Worm (Caenorhabditis elegans) whole organism, young adult: ENCODE data around the gene C14A4.13.

ENCODE experiments used
- D2030.7 ChIP-seq: fragments of 200-800 bp; sonication (Bioruptor generic); IDR thresholded peaks from 2 replicates; pipeline ENCODE4 v1.3.6; 2022; ENCODE audit warnings: missing genetic modification reagents, missing genetic modification characterization, missing compliant biosample characterization
- F33H1.4 ChIP-seq: fragments of 200-800 bp; sonication (Bioruptor generic); IDR thresholded peaks from 2 replicates; pipeline ENCODE4 v1.3.6; 2022; ENCODE audit warnings: missing genetic modification reagents, missing genetic modification characterization, missing compliant biosample characterization
- F52B5.7 ChIP-seq: sonication (generic microtip); optimal IDR thresholded peaks from 2 replicates; lab custom pipeline; 2016; ENCODE audit warnings: mild to moderate bottlenecking, missing genetic modification characterization, missing compliant biosample characterization
- F57C9.4 ChIP-seq: sonication (generic microtip); optimal IDR thresholded peaks from 2 replicates; lab custom pipeline; 2017; ENCODE audit warnings: mild to moderate bottlenecking, missing genetic modification characterization, missing compliant biosample characterization
- T26A5.8 ChIP-seq: sonication (generic microtip); optimal IDR thresholded peaks from 2 replicates; lab custom pipeline; 2016; ENCODE audit warnings: missing genetic modification characterization, missing compliant biosample characterization
- Y53F4B.3 ChIP-seq: fragments of 200-800 bp; sonication (Bioruptor generic); IDR thresholded peaks from 2 replicates; pipeline ENCODE4 v1.3.6; 2022; ENCODE audit warnings: missing genetic modification reagents, missing genetic modification characterization, missing compliant biosample characterization
- ZK185.1 ChIP-seq: sonication (generic microtip); optimal IDR thresholded peaks from 2 replicates; lab custom pipeline; 2016; ENCODE audit warnings: mild to moderate bottlenecking, missing genetic modification characterization, missing compliant biosample characterization; ENCODE audit not compliant: poor library complexity, severe bottlenecking
- attf-3 ChIP-seq: fragments of 200-800 bp; sonication (Bioruptor generic); conservative IDR thresholded peaks from 2 replicates; pipeline ENCODE4 v1.3.6; 2022; ENCODE audit warnings: missing genetic modification reagents, missing genetic modification characterization, missing compliant biosample characterization
- ceh-27 ChIP-seq: fragments of 200-800 bp; sonication (Bioruptor generic); optimal IDR thresholded peaks from 2 replicates; lab custom pipeline; 2018; ENCODE audit warnings: mild to moderate bottlenecking, missing genetic modification characterization, moderate library complexity, missing compliant biosample characterization
- ceh-91 ChIP-seq: fragments of 200-800 bp; sonication (Bioruptor generic); IDR thresholded peaks from 2 replicates; pipeline ENCODE4 v1.3.6; 2022; ENCODE audit warnings: missing genetic modification reagents, missing genetic modification characterization, missing compliant biosample characterization
- dox-1 ChIP-seq: fragments of 200-800 bp; sonication (Bioruptor generic); IDR thresholded peaks from 2 replicates; pipeline ENCODE4 v1.3.6; 2022; ENCODE audit warnings: missing genetic modification reagents, missing genetic modification characterization, missing compliant biosample characterization
- dpl-1 ChIP-seq: fragments of 150-350 bp; optimal IDR thresholded peaks from 2 replicates; lab custom pipeline; 2014; ENCODE audit warnings: missing biosample characterization, missing genetic modification reagents, missing genetic modification characterization
- efl-1 ChIP-seq: fragments of 150-350 bp; optimal IDR thresholded peaks from 2 replicates; lab custom pipeline; 2014; ENCODE audit warnings: missing biosample characterization, missing genetic modification reagents, missing genetic modification characterization
- egl-18 ChIP-seq: fragments of 200-800 bp; sonication (Bioruptor generic); IDR thresholded peaks from 2 replicates; pipeline ENCODE4 v1.3.6; 2022; ENCODE audit warnings: missing genetic modification reagents, missing genetic modification characterization, missing compliant biosample characterization
- gei-17 ChIP-seq: fragments of 200-800 bp; sonication (Bioruptor generic); optimal IDR thresholded peaks from 2 replicates; lab custom pipeline; 2018; ENCODE audit warnings: mild to moderate bottlenecking, missing genetic modification characterization, missing compliant biosample characterization
- let-526 ChIP-seq: fragments of 200-800 bp; sonication (Bioruptor generic); IDR thresholded peaks from 2 replicates; pipeline ENCODE4 v1.3.6; 2022; ENCODE audit warnings: missing genetic modification reagents, missing genetic modification characterization, missing compliant biosample characterization
- let-607 ChIP-seq, 2 experiments: fragments of 200-800 bp in 1 of 2; sonication (Bioruptor generic) in 1 of 2; sonication (generic microtip) in 1 of 2; optimal IDR thresholded peaks; 2 replicates each; lab custom pipeline; 2016 to 2018; ENCODE audit warnings: mild to moderate bottlenecking in 2 of 2, missing compliant biosample characterization in 2 of 2, missing genetic modification characterization in 2 of 2, moderate library complexity in 2 of 2, missing genotype in 1 of 2
- lin-40 ChIP-seq: sonication (generic microtip); optimal IDR thresholded peaks from 2 replicates; lab custom pipeline; 2016; ENCODE audit warnings: missing genetic modification characterization, mild to moderate bottlenecking, missing compliant biosample characterization, missing genotype, missing genetic modification reagents
- lsl-1 ChIP-seq: fragments of 200-800 bp; sonication (Bioruptor generic); optimal IDR thresholded peaks from 2 replicates; lab custom pipeline; 2018; ENCODE audit warnings: mild to moderate bottlenecking, missing genetic modification characterization, moderate library complexity, missing compliant biosample characterization
- madf-6 ChIP-seq: fragments of 200-800 bp; sonication (Bioruptor generic); IDR thresholded peaks from 2 replicates; pipeline ENCODE4 v1.3.6; 2022; ENCODE audit warnings: missing genetic modification reagents, missing genetic modification characterization, missing compliant biosample characterization
- madf-8 ChIP-seq: fragments of 200-800 bp; sonication (Bioruptor generic); conservative IDR thresholded peaks from 2 replicates; pipeline ENCODE4 v1.3.6; 2022; ENCODE audit warnings: missing genetic modification reagents, missing genetic modification characterization, missing compliant biosample characterization
- mcd-1 ChIP-seq: fragments of 200-800 bp; sonication (Bioruptor generic); IDR thresholded peaks from 2 replicates; pipeline ENCODE4 v1.3.6; 2022; ENCODE audit warnings: missing genetic modification reagents, missing genetic modification characterization, missing compliant biosample characterization
- nhr-120 ChIP-seq: fragments of 200-800 bp; sonication (Bioruptor generic); IDR thresholded peaks from 2 replicates; pipeline ENCODE4 v1.3.6; 2022; ENCODE audit warnings: missing genetic modification characterization, missing compliant biosample characterization
- nhr-27 ChIP-seq: fragments of 200-800 bp; sonication (Bioruptor generic); optimal IDR thresholded peaks from 2 replicates; lab custom pipeline; 2018; ENCODE audit warnings: mild to moderate bottlenecking, missing genetic modification characterization, moderate library complexity, missing compliant biosample characterization
- rcor-1 ChIP-seq: fragments of 200-800 bp; sonication (Bioruptor generic); IDR thresholded peaks from 2 replicates; pipeline ENCODE4 v1.3.6; 2022; ENCODE audit warnings: missing genetic modification reagents, missing genetic modification characterization, missing compliant biosample characterization
- snpc-1.1 ChIP-seq: sonication (generic microtip); optimal IDR thresholded peaks from 2 replicates; lab custom pipeline; 2017; ENCODE audit warnings: missing genetic modification characterization, mild to moderate bottlenecking, missing compliant biosample characterization, antibody characterized with exemption, moderate library complexity, missing genotype, missing genetic modification reagents; ENCODE audit not compliant: insufficient read depth
- snpc-3.4 ChIP-seq: sonication (generic microtip); optimal IDR thresholded peaks from 2 replicates; lab custom pipeline; 2017; ENCODE audit warnings: missing genetic modification characterization, mild to moderate bottlenecking, missing compliant biosample characterization, antibody characterized with exemption, moderate library complexity, missing genotype, missing genetic modification reagents
- tbp1 ChIP-seq: fragments of 200-800 bp; sonication (Bioruptor generic); optimal IDR thresholded peaks from 2 replicates; lab custom pipeline; 2018; ENCODE audit warnings: mild to moderate bottlenecking, missing genetic modification characterization, missing compliant biosample characterization
- xnd-1 ChIP-seq: sonication (generic microtip); optimal IDR thresholded peaks from 2 replicates; lab custom pipeline; 2016; ENCODE audit warnings: missing genotype, missing genetic modification reagents, missing genetic modification characterization, missing compliant biosample characterization
- ztf-18 ChIP-seq: sonication (generic microtip); optimal IDR thresholded peaks from 2 replicates; lab custom pipeline; 2016; ENCODE audit warnings: missing genotype, mild to moderate bottlenecking, missing genetic modification characterization, missing compliant biosample characterization

The C14A4.13 gene

DNA sequence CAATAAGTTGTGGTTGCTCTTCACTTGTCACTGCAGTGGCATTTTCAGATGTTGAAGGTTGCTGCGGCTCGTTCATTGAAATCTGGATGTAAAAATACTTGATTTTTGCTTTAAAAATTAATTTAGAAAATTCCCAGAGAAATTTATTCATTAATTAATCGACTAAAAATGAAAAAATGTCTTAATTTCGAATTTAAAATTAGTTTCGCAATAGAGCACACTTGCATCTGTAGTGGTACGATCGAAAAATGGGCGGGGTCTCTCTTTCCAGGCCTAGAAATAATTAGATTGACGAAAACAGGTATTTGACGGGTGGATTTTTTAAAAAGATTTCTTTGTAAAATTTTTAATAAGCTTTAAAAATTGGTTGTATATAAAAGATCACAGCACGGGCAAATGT, 44.4 kb downstream of the C14A4.13 start, which contains the start of gene D2089.8:
D2089.8 (minus strand) TSS at position 84 of the 400 bp plus-strand sequence.
- TF ChIP-seq madf-6 (GFP tag; lab: Robert Waterston, UW) (peak; percentile 94), ztf-18 (no peak), dpl-1 (GFP tag; lab: Kevin White, UChicago) (peak; percentile 22), nhr-120 (GFP tag; lab: Robert Waterston, UW) (no peak), ceh-27 (GFP tag; lab: Kevin White, UChicago) (no peak), lsl-1 (GFP tag; lab: Kevin White, UChicago) (peak; percentile 71), F52B5.7 (tag; lab: Kevin White, UChicago) (no peak), rcor-1 (GFP tag; lab: Robert Waterston, UW) (no peak), ZK185.1 (tag; lab: Kevin White, UChicago) (no peak), tbp1 (GFP tag; lab: Kevin White, UChicago) (no peak), let-526 (GFP tag; lab: Robert Waterston, UW) (no peak), let-607 (tag; optimal IDR thresholded peaks at IDR 0.05; lab: Kevin White, UChicago) (no peak), D2030.7 (0 out of 2 replicates have a peak, but pooled peaks have one; percentile 23), xnd-1 (tag; lab: Kevin White, UChicago) (peak; percentile 48), F33H1.4 (peak; percentile 45), ceh-91 (peak; percentile 53), lin-40 (tag; lab: Kevin White, UChicago) (no peak), F57C9.4 (tag; lab: Kevin White, UChicago) (no peak), Y53F4B.3 (no peak), nhr-27 (no peak), attf-3 (GFP tag; lab: Robert Waterston, UW) (no peak), dox-1 (GFP tag; lab: Robert Waterston, UW) (no peak), T26A5.8 (no peak), efl-1 (peak; percentile 67), madf-8 (peak; percentile 92), egl-18 (no peak)

DNA sequence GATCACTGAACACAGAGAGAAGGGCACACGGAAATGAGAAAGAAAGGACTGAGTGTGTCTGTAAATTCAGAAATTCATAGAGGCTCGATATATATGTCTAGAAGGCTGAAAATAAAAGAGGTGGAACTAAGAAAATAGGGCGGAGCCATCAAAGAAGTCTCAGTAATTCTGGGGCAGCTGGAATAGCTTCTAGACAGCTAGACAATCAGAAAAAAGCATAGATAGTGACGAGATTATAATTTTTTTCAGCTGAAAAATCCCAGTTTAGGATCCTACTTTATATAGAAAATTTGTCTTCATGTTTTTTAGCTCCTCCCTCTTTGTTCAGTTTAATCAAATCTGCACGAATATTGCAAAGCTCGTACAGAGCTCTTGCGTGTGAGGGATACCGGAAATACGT, 46.8 kb downstream of the C14A4.13 start, which contains the start of gene D2089.3:
D2089.3 (minus strand) TSS at position 101 of the 400 bp plus-strand sequence.
- TF ChIP-seq gei-17 (GFP tag; lab: Kevin White, UChicago) (no peak), mcd-1 (GFP tag; lab: Robert Waterston, UW) (no peak), lin-40 (tag; lab: Kevin White, UChicago) (no peak), snpc-1.1 (tag; lab: Kevin White, UChicago) (no peak), snpc-3.4 (no peak)
